Worm (Caenorhabditis elegans): ENCODE measurements around the gene Y57G7A.1.

- TF ChIP-seq lsy-2 (tag; optimal IDR thresholded peaks at IDR 0.05) (no peak), blmp-1 (tag; optimal IDR thresholded peaks at IDR 0.05) (no peak), nhr-237 (tag; optimal IDR thresholded peaks at IDR 0.05) (no peak), pha-4 (tag; optimal IDR thresholded peaks at IDR 0.05) (no peak), bed-3 (GFP tag; optimal IDR thresholded peaks at IDR 0.05) (no peak), nhr-12 (tag; optimal IDR thresholded peaks at IDR 0.05) (no peak), lin-13 (tag; optimal IDR thresholded peaks at IDR 0.05) (no peak), mab-5 (tag; optimal IDR thresholded peaks at IDR 0.05) (no peak), unc-39 (tag; optimal IDR thresholded peaks at IDR 0.05) (no peak), cnd-1 (tag; optimal IDR thresholded peaks at IDR 0.05) (no peak), unc-62 (GFP tag; optimal IDR thresholded peaks at IDR 0.05) (no peak), snpc-4 (tag; optimal IDR thresholded peaks at IDR 0.05) (no peak), ceh-39 (tag; optimal IDR thresholded peaks at IDR 0.05) (no peak)
Measured at ce11 chrII:1306550-1306949, 8.3 kb downstream of the Y57G7A.1 start.
